Fruit fly (Drosophila melanogaster): Measurements from ENCODE around the gene Ir68a.
A peak's percentile ranks its signal among the peaks of the same experiment; 100 is the strongest.

Ir68a gene

DNA sequence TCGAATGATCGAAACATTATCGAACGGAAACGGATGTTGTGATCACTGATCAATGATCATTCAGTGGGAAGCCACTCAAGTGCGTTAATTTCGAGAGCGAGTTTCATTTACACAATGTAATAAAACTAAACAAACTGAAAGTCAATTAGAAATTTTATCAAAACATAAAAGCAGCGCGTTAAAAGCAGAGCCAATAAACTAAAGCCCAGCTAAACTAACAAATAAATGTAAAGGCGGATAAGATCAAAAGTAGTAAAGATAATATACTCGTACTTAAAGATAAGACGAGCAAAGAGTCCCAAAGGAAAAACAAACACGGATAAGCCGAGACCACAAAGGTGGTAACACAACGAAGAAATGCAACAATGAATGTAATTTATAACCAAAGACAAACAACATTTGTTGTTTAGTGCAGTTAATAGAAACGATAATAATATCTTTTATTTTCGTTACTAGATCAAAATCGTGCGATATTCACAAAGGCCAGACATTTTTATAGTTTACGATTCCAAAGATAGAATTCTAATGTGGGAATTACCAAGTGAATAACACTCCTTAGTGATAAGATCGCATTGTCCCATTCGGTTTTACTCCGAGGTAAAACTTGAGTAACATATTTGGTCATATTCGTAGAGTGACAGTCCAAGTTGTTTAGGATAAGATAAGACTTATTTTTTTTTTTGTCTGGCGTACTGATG lies 37.6 kb upstream of the Ir68a start (continued):
- no peak for TF ChIP-seq CG30431 (GFP tag; optimal IDR thresholded peaks at IDR 0.05)
- TF ChIP-seq Asciz (GFP tag; optimal IDR thresholded peaks at IDR 0.05): peak; percentile 69
- no peak for TF ChIP-seq chinmo (GFP tag; IDR thresholded peaks at IDR 0.05; ENCODE audit: partially characterized antibody)
- TF ChIP-seq Pdp1 (GFP tag; optimal IDR thresholded peaks at IDR 0.05): no peak
- TF ChIP-seq sc (optimal IDR thresholded peaks at IDR 0.05): no peak
- peak; percentile 42 for TF ChIP-seq sc (GFP tag; optimal IDR thresholded peaks at IDR 0.05)
- TF ChIP-seq CG9215 (GFP tag; IDR thresholded peaks at IDR 0.05): no peak
- peak; percentile 3 for TF ChIP-seq CG14710 (tag; optimal IDR thresholded peaks at IDR 0.05)
- no peak for TF ChIP-seq lbe (GFP tag; optimal IDR thresholded peaks at IDR 0.05)
- TF ChIP-seq Dll (GFP tag; IDR thresholded peaks at IDR 0.05; ENCODE audit: partially characterized antibody): no peak
- TF ChIP-seq sens (GFP tag): peak; percentile 81
- TF ChIP-seq fu2 (GFP tag; optimal IDR thresholded peaks at IDR 0.05): no peak
- peak; percentile 29 for TF ChIP-seq CG2678 (tag; optimal IDR thresholded peaks at IDR 0.05)

DNA sequence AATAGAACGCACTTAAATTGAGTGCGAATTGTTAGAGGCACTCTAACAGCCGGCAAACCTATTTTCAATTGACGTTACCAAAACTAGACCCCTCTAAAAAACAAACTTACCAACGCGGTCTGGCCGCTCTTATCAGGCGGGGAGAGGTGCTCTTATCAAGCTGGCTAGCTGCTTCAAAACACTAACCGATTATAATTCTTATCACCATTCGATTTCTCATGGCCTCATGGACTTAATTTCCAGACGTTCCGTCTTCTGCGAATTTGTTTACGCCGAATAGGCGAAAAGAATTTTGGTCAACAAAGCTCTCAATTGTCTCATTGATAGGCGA lies 37.0 kb upstream of the Ir68a start:
- TF ChIP-seq CG15073 (GFP tag; optimal IDR thresholded peaks at IDR 0.05): no peak
- TF ChIP-seq Rfx (GFP tag; IDR thresholded peaks at IDR 0.05): 0 out of 2 replicates have a peak, but pooled peaks have one; percentile 16
- TF ChIP-seq gem (tag; optimal IDR thresholded peaks at IDR 0.05): no peak
- no peak for TF ChIP-seq CG13775 (GFP tag; optimal IDR thresholded peaks at IDR 0.05)
- TF ChIP-seq wor (GFP tag; IDR thresholded peaks at IDR 0.05): no peak
- no peak for TF ChIP-seq pros (GFP tag; optimal IDR thresholded peaks at IDR 0.05)
- no peak for TF ChIP-seq CG6254 (GFP tag; optimal IDR thresholded peaks at IDR 0.05)
- TF ChIP-seq Taf1 (GFP tag; IDR thresholded peaks at IDR 0.05): no peak
- no peak for TF ChIP-seq CG4730 (GFP tag; IDR thresholded peaks at IDR 0.05)
- no peak for TF ChIP-seq CG10209 (GFP tag; optimal IDR thresholded peaks at IDR 0.05)
- no peak for TF ChIP-seq CG12104 (GFP tag; optimal IDR thresholded peaks at IDR 0.05)
- no peak for TF ChIP-seq CG10959 (GFP tag; IDR thresholded peaks at IDR 0.05)
- TF ChIP-seq CG32532 (GFP tag; IDR thresholded peaks at IDR 0.05): 0 out of 2 replicates have a peak, but pooled peaks have one; percentile 22
- no peak for TF ChIP-seq CG2202 (tag; optimal IDR thresholded peaks at IDR 0.05)
- TF ChIP-seq CG17186 (GFP tag; optimal IDR thresholded peaks at IDR 0.05): no peak
- no peak for TF ChIP-seq CG33213 (GFP tag; optimal IDR thresholded peaks at IDR 0.05)
- no peak for TF ChIP-seq ewg (GFP tag; optimal IDR thresholded peaks at IDR 0.05)
- no peak for TF ChIP-seq CG6175 (GFP tag; IDR thresholded peaks at IDR 0.05)
- TF ChIP-seq CG34376 (GFP tag; optimal IDR thresholded peaks at IDR 0.05): peak; percentile 51
- TF ChIP-seq jigr1 (GFP tag; IDR thresholded peaks at IDR 0.05): no peak
- TF ChIP-seq sug (tag; optimal IDR thresholded peaks at IDR 0.05): peak; percentile 79
- no peak for TF ChIP-seq CG6683 (GFP tag; optimal IDR thresholded peaks at IDR 0.05)
- no peak for TF ChIP-seq Sox100B (GFP tag; optimal IDR thresholded peaks at IDR 0.05)
- no peak for TF ChIP-seq CG18262 (tag; optimal IDR thresholded peaks at IDR 0.05)
- no peak for TF ChIP-seq CG16863 (GFP tag; optimal IDR thresholded peaks at IDR 0.05)
- no peak for TF ChIP-seq Mes4 (GFP tag; optimal IDR thresholded peaks at IDR 0.05)
- no peak for TF ChIP-seq CG3407 (GFP tag; optimal IDR thresholded peaks at IDR 0.05)
- TF ChIP-seq CG1647 (GFP tag; optimal IDR thresholded peaks at IDR 0.05): no peak
- no peak for TF ChIP-seq zf30C (GFP tag; optimal IDR thresholded peaks at IDR 0.05)
- TF ChIP-seq CG14710 (tag; optimal IDR thresholded peaks at IDR 0.05): no peak
- no peak for TF ChIP-seq CoRest (tag; optimal IDR thresholded peaks at IDR 0.05)
- no peak for TF ChIP-seq CG16779 (GFP tag; IDR thresholded peaks at IDR 0.05)
- no peak for TF ChIP-seq CG4854 (GFP tag; optimal IDR thresholded peaks at IDR 0.05)
- no peak for TF ChIP-seq tup (GFP tag; optimal IDR thresholded peaks at IDR 0.05)
- TF ChIP-seq dpn (GFP tag; optimal IDR thresholded peaks at IDR 0.05): no peak
- TF ChIP-seq CG34422 (GFP tag; IDR thresholded peaks at IDR 0.05): no peak
- no peak for TF ChIP-seq CG10321 (GFP tag; IDR thresholded peaks at IDR 0.05)
- no peak for TF ChIP-seq CG13894 (tag; optimal IDR thresholded peaks at IDR 0.05)

Measured in whole organism, embryonic.